Worm (Caenorhabditis elegans) whole organism, L3 larva: ENCODE measurements around the gene aars-1.

Experiments
- ama-1 ChIP-seq: fragments of 150-350 bp; optimal IDR thresholded peaks from 2 replicates; lab custom pipeline; 2018
- ceh-9 ChIP-seq: sonication (generic microtip); optimal IDR thresholded peaks from 2 replicates; lab custom pipeline; 2018; ENCODE audit warnings: missing biosample characterization, missing genetic modification characterization
- lin-39 ChIP-seq: fragments of 150-350 bp; optimal IDR thresholded peaks from 2 replicates; lab custom pipeline; 2018; ENCODE audit warnings: missing biosample characterization, missing genetic modification reagents, missing genetic modification characterization
- nhr-77 ChIP-seq: fragments of 150-350 bp; optimal IDR thresholded peaks from 2 replicates; lab custom pipeline; 2014; ENCODE audit warnings: missing biosample characterization, missing genetic modification characterization

- no peak for TF ChIP-seq ama-1 (lab: Kevin White, UChicago)
- no peak for TF ChIP-seq nhr-77 (tag; lab: Kevin White, UChicago)
- TF ChIP-seq lin-39 (tag; lab: Kevin White, UChicago): no peak
- no peak for TF ChIP-seq ceh-9 (tag; lab: Kevin White, UChicago)
Measured at ce11 chrII:11424032-11424431, 40.3 kb downstream of the aars-1 start.
